Fruit fly (Drosophila melanogaster): ENCODE results near the gene CG7600.
A peak's percentile ranks its signal among the peaks of the same experiment; 100 is the strongest.

Gene CG7600

DNA sequence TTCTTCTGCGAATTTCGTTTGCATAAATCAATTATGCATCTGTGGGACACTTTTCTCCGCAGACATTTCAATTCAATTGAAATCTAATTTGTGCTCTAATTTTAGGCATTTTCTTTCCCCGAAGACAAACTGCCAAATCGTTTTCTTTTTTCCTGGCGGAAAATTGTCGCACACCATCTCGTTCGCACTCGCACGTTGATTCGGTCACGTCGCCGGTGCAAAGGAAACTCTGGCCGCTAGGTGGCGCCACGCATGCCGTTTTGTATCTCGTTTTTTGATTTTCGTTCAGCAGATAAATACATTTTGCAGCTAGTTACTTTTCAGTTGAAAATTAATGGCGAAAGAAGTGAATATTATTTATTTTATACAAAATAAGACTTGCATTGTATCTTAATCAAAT is 37.7 kb downstream of the CG7600 start (continued):
- TF ChIP-seq Fer2 (tag; optimal IDR thresholded peaks at IDR 0.05) (no peak), CG2202 (tag; optimal IDR thresholded peaks at IDR 0.05) (no peak), CG6765 (GFP tag; optimal IDR thresholded peaks at IDR 0.05) (no peak), CG12236 (GFP tag; optimal IDR thresholded peaks at IDR 0.05) (no peak), dm (GFP tag; optimal IDR thresholded peaks at IDR 0.05) (no peak), Six4 (GFP tag; optimal IDR thresholded peaks at IDR 0.05) (no peak), CG7372 (GFP tag; IDR thresholded peaks at IDR 0.05) (no peak), CG7987 (GFP tag; optimal IDR thresholded peaks at IDR 0.05) (no peak), HLH3B (GFP tag; IDR thresholded peaks at IDR 0.05) (no peak), nmo (GFP tag; optimal IDR thresholded peaks at IDR 0.05) (no peak), fd102C (GFP tag; optimal IDR thresholded peaks at IDR 0.05) (no peak), sens-2 (GFP tag; IDR thresholded peaks at IDR 0.05) (no peak), CG9876 (GFP tag; optimal IDR thresholded peaks at IDR 0.05) (no peak), CG8478 (optimal IDR thresholded peaks at IDR 0.05) (no peak), CG3407 (GFP tag; optimal IDR thresholded peaks at IDR 0.05) (peak; percentile 3), CG6683 (GFP tag; optimal IDR thresholded peaks at IDR 0.05) (no peak), CG17802 (tag; optimal IDR thresholded peaks at IDR 0.05) (no peak), wek (GFP tag; optimal IDR thresholded peaks at IDR 0.05) (no peak), CHES-1-like (GFP tag; optimal IDR thresholded peaks at IDR 0.05) (no peak), CG8924 (tag; optimal IDR thresholded peaks at IDR 0.05) (no peak), CoRest (tag; optimal IDR thresholded peaks at IDR 0.05) (no peak), chif (GFP tag; optimal IDR thresholded peaks at IDR 0.05) (no peak), sna (GFP tag; IDR thresholded peaks at IDR 0.05; ENCODE audit: partially characterized antibody) (no peak), Ets97D (GFP tag; optimal IDR thresholded peaks at IDR 0.05) (no peak), CG17186 (GFP tag; optimal IDR thresholded peaks at IDR 0.05) (no peak), hkb (optimal IDR thresholded peaks at IDR 0.05) (no peak), hkb (GFP tag; IDR thresholded peaks at IDR 0.05) (no peak), CG34422 (GFP tag; IDR thresholded peaks at IDR 0.05) (no peak; the same call in 2 of the 3 replicates), CG9437 (GFP tag; optimal IDR thresholded peaks at IDR 0.05) (no peak), ttk (GFP tag; IDR thresholded peaks at IDR 0.05) (no peak), Sry-β (GFP tag; optimal IDR thresholded peaks at IDR 0.05) (no peak), CG11695 (GFP tag; IDR thresholded peaks at IDR 0.05) (0 out of 3 replicates have a peak, but pooled peaks have one; percentile 22), PHDP (tag; optimal IDR thresholded peaks at IDR 0.05) (no peak), tin (GFP tag; optimal IDR thresholded peaks at IDR 0.05) (no peak), Deaf1 (tag; optimal IDR thresholded peaks at IDR 0.05) (peak; percentile 9), CG8765 (GFP tag; IDR thresholded peaks at IDR 0.05) (no peak), CG8944 (GFP tag; optimal IDR thresholded peaks at IDR 0.05) (no peak), crp (GFP tag; optimal IDR thresholded peaks at IDR 0.05) (no peak), Mad (GFP tag; optimal IDR thresholded peaks at IDR 0.05) (peak; percentile 13), br (optimal IDR thresholded peaks at IDR 0.05) (no peak), tio (GFP tag; optimal IDR thresholded peaks at IDR 0.05) (no peak), pum (GFP tag; optimal IDR thresholded peaks at IDR 0.05) (no peak), stc (GFP tag; IDR thresholded peaks at IDR 0.05) (peak; percentile 29; the same call in 1 of the 2 replicates), Stat92E (GFP tag; optimal IDR thresholded peaks at IDR 0.05) (no peak), CG10979 (tag; optimal IDR thresholded peaks at IDR 0.05) (no peak), lola (GFP tag; optimal IDR thresholded peaks at IDR 0.05) (no peak), Gug (GFP tag; IDR thresholded peaks at IDR 0.05) (no peak), CG11456 (GFP tag; IDR thresholded peaks at IDR 0.05) (no peak; the same call in 2 of the 3 replicates), CG18764 (GFP tag; optimal IDR thresholded peaks at IDR 0.05) (peak; percentile 22), Sin3A (optimal IDR thresholded peaks at IDR 0.05) (no peak), seq (GFP tag; IDR thresholded peaks at IDR 0.05) (no peak), CG6272 (GFP tag; IDR thresholded peaks at IDR 0.05) (no peak), odd (GFP tag; optimal IDR thresholded peaks at IDR 0.05) (no peak)
